In genomic region chrX:17543324-17543723, dm6 we compare ENCODE assay signal across 4 fruit fly cellular contexts.
A peak's percentile ranks its signal among the peaks of the same experiment; 100 is the strongest.
TF ChIP-seq lines count a peak whose summit lies in the region.

No protein-coding gene starts in this region.

- no peak for TF ChIP-seq CTCF in whole organism, embryonic (GFP tag; optimal IDR thresholded peaks at IDR 0.05; lab: Kevin White, UChicago)

TF ChIP-seq in whole organism, embryonic, 481 proteins besides CTCF, POLR2A, EP300 and RAD21:
- TF ChIP-seq danr (GFP tag; IDR thresholded peaks at IDR 0.05; lab: Robert Waterston, UW) (no peak), lbe (GFP tag; optimal IDR thresholded peaks at IDR 0.05; lab: Kevin White, UChicago) (peak; percentile 7), CG11456 (GFP tag; IDR thresholded peaks at IDR 0.05; lab: Robert Waterston, UW) (no peak), Drgx (GFP tag; IDR thresholded peaks at IDR 0.05; lab: Robert Waterston, UW) (peak; percentile 70), tin (GFP tag; optimal IDR thresholded peaks at IDR 0.05; lab: Kevin White, UChicago) (no peak), nom (GFP tag; optimal IDR thresholded peaks at IDR 0.05; lab: Kevin White, UChicago) (peak; percentile 10), zen2 (GFP tag; IDR thresholded peaks at IDR 0.05; lab: Robert Waterston, UW; ENCODE audit: partially characterized antibody) (no peak), zen (tag; optimal IDR thresholded peaks at IDR 0.05; lab: Kevin White, UChicago) (no peak), nerfin-2 (GFP tag; IDR thresholded peaks at IDR 0.05; lab: Robert Waterston, UW; ENCODE audit: partially characterized antibody) (no peak), CG17359 (tag; optimal IDR thresholded peaks at IDR 0.05; lab: Kevin White, UChicago) (no peak), bsh (GFP tag; optimal IDR thresholded peaks at IDR 0.05; lab: Kevin White, UChicago) (peak in 1 of 2 experiments; percentile 37), MTF-1 (GFP tag; optimal IDR thresholded peaks at IDR 0.05; lab: Kevin White, UChicago; ENCODE audit: borderline replicate concordance) (no peak), B-H2 (GFP tag; optimal IDR thresholded peaks at IDR 0.05; lab: Kevin White, UChicago) (no peak), otp (GFP tag; IDR thresholded peaks at IDR 0.05; lab: Robert Waterston, UW) (no peak)

TF ChIP-seq in whole organism, prepupa, 60 proteins besides CTCF, POLR2A, EP300 and RAD21 (continues in another document):
- TF ChIP-seq cyc (GFP tag; optimal IDR thresholded peaks at IDR 0.05; lab: Kevin White, UChicago), result peak; percentile 68
- no peak for TF ChIP-seq CG11294 (GFP tag; IDR thresholded peaks at IDR 0.05; lab: Robert Waterston, UW)
- peak; percentile 54 for TF ChIP-seq CG16779 (tag; optimal IDR thresholded peaks at IDR 0.05; lab: Kevin White, UChicago)
- peak; percentile 62 for TF ChIP-seq CG6808 (GFP tag; optimal IDR thresholded peaks at IDR 0.05; lab: Kevin White, UChicago)
- TF ChIP-seq svp (GFP tag; lab: Kevin White, UChicago), result peak; percentile 83
- TF ChIP-seq eg (GFP tag; IDR thresholded peaks at IDR 0.05; lab: Robert Waterston, UW), result peak; percentile 59; the same call in 2 of the 3 replicates
- TF ChIP-seq Ets21C (GFP tag; optimal IDR thresholded peaks at IDR 0.05; lab: Kevin White, UChicago), result peak; percentile 65
- TF ChIP-seq CG1621 (tag; optimal IDR thresholded peaks at IDR 0.05; lab: Kevin White, UChicago), result peak; percentile 73
- peak; percentile 79 for TF ChIP-seq OdsH (GFP tag; optimal IDR thresholded peaks at IDR 0.05; lab: Kevin White, UChicago)
- peak; percentile 62 for TF ChIP-seq CG8632 (GFP tag; optimal IDR thresholded peaks at IDR 0.05; lab: Kevin White, UChicago)
- TF ChIP-seq CG6276 (GFP tag; optimal IDR thresholded peaks at IDR 0.05; lab: Kevin White, UChicago), result peak; percentile 68
- TF ChIP-seq CG32006 (GFP tag; optimal IDR thresholded peaks at IDR 0.05; lab: Kevin White, UChicago), result peak; percentile 70
- TF ChIP-seq fd59A (GFP tag; optimal IDR thresholded peaks at IDR 0.05; lab: Kevin White, UChicago), result peak; percentile 71
- TF ChIP-seq CG11902 (GFP tag; optimal IDR thresholded peaks at IDR 0.05; lab: Kevin White, UChicago), result peak; percentile 36
- peak; percentile 74 for TF ChIP-seq pdm3 (GFP tag; optimal IDR thresholded peaks at IDR 0.05; lab: Kevin White, UChicago)
- peak; percentile 70 for TF ChIP-seq Eip75B (GFP tag; optimal IDR thresholded peaks at IDR 0.05; lab: Kevin White, UChicago)
- TF ChIP-seq spab (GFP tag; optimal IDR thresholded peaks at IDR 0.05; lab: Kevin White, UChicago), result peak; percentile 58
- peak; percentile 63 for TF ChIP-seq Lpt (GFP tag; optimal IDR thresholded peaks at IDR 0.05; lab: Kevin White, UChicago)
- TF ChIP-seq net (GFP tag; optimal IDR thresholded peaks at IDR 0.05; lab: Kevin White, UChicago), result peak; percentile 59
- TF ChIP-seq Hr39 (GFP tag; optimal IDR thresholded peaks at IDR 0.05; lab: Kevin White, UChicago), result peak; percentile 75
- TF ChIP-seq CG3919 (GFP tag; optimal IDR thresholded peaks at IDR 0.05; lab: Kevin White, UChicago), result peak; percentile 79
- peak; percentile 64 for TF ChIP-seq lz (GFP tag; optimal IDR thresholded peaks at IDR 0.05; lab: Kevin White, UChicago)
- TF ChIP-seq Eip93F (GFP tag; optimal IDR thresholded peaks at IDR 0.05; lab: Kevin White, UChicago), result no peak
- TF ChIP-seq dac (GFP tag; optimal IDR thresholded peaks at IDR 0.05; lab: Kevin White, UChicago), result peak; percentile 14
- TF ChIP-seq Gug (GFP tag; IDR thresholded peaks at IDR 0.05; lab: Robert Waterston, UW), result peak; percentile 72
- peak; percentile 65 for TF ChIP-seq acj6 (GFP tag; optimal IDR thresholded peaks at IDR 0.05; lab: Kevin White, UChicago)

TF ChIP-seq in whole organism, pupa, 21 proteins besides CTCF, POLR2A, EP300 and RAD21:
- TF ChIP-seq Snoo (tag; optimal IDR thresholded peaks at IDR 0.05; lab: Kevin White, UChicago), result peak; percentile 45
- TF ChIP-seq CG8159 (tag; optimal IDR thresholded peaks at IDR 0.05; lab: Kevin White, UChicago), result peak; percentile 79
- TF ChIP-seq CG15710 (tag; optimal IDR thresholded peaks at IDR 0.05; lab: Kevin White, UChicago), result peak; percentile 79
- TF ChIP-seq CG34367 (tag; optimal IDR thresholded peaks at IDR 0.05; lab: Kevin White, UChicago), result peak; percentile 87
- no peak for TF ChIP-seq EcR (GFP tag; optimal IDR thresholded peaks at IDR 0.05; lab: Kevin White, UChicago)
- TF ChIP-seq D1 (tag; optimal IDR thresholded peaks at IDR 0.05; lab: Kevin White, UChicago), result no peak
- TF ChIP-seq CG9948 (tag; optimal IDR thresholded peaks at IDR 0.05; lab: Kevin White, UChicago), result peak; percentile 78
- TF ChIP-seq CG12605 (GFP tag; IDR thresholded peaks at IDR 0.05; lab: Robert Waterston, UW), result peak; percentile 63
- TF ChIP-seq CG8301 (tag; optimal IDR thresholded peaks at IDR 0.05; lab: Kevin White, UChicago), result peak; percentile 73
- peak; percentile 52 for TF ChIP-seq rn (GFP tag; IDR thresholded peaks at IDR 0.05; lab: Robert Waterston, UW)
- TF ChIP-seq CG32121 (GFP tag; IDR thresholded peaks at IDR 0.05; lab: Robert Waterston, UW), result peak; percentile 44; the same call in 1 of the 2 replicates
- TF ChIP-seq CG10348 (GFP tag; IDR thresholded peaks at IDR 0.05; lab: Robert Waterston, UW), result no peak
- peak; percentile 76 for TF ChIP-seq CG4496 (GFP tag; IDR thresholded peaks at IDR 0.05; lab: Robert Waterston, UW)
- TF ChIP-seq CG17806 (tag; optimal IDR thresholded peaks at IDR 0.05; lab: Kevin White, UChicago), result peak; percentile 80
- TF ChIP-seq Pif1A (GFP tag; optimal IDR thresholded peaks at IDR 0.05; lab: Kevin White, UChicago), result peak; percentile 68
- TF ChIP-seq Ets98B (GFP tag; IDR thresholded peaks at IDR 0.05; lab: Robert Waterston, UW), result peak; percentile 75
- peak; percentile 41 for TF ChIP-seq Pif1B (GFP tag; optimal IDR thresholded peaks at IDR 0.05; lab: Kevin White, UChicago)
- peak; percentile 78 for TF ChIP-seq CG14655 (GFP tag; optimal IDR thresholded peaks at IDR 0.05; lab: Kevin White, UChicago)
- TF ChIP-seq fd96Ca (GFP tag; IDR thresholded peaks at IDR 0.05; lab: Robert Waterston, UW), result peak; percentile 58; the same call in 2 of the 3 replicates
- TF ChIP-seq CG13204 (GFP tag; optimal IDR thresholded peaks at IDR 0.05; lab: Kevin White, UChicago), result peak; percentile 30
- TF ChIP-seq gl (tag; optimal IDR thresholded peaks at IDR 0.05; lab: Kevin White, UChicago), result peak; percentile 17
TF ChIP-seq in whole organism, pupa: peak in this region for 18.

TF ChIP-seq in whole organism, wandering third instar larva, 38 proteins besides CTCF, POLR2A, EP300 and RAD21:
- TF ChIP-seq Vsx2 (GFP tag; optimal IDR thresholded peaks at IDR 0.05; lab: Kevin White, UChicago; ENCODE audit: partially characterized antibody) (no peak), Sp1 (GFP tag; optimal IDR thresholded peaks at IDR 0.05; lab: Kevin White, UChicago) (peak; percentile 62), Abd-B (GFP tag; optimal IDR thresholded peaks at IDR 0.05; lab: Kevin White, UChicago) (no peak), HLH106 (tag; optimal IDR thresholded peaks at IDR 0.05; lab: Kevin White, UChicago) (peak; percentile 57), rgr (GFP tag; optimal IDR thresholded peaks at IDR 0.05; lab: Kevin White, UChicago) (peak; percentile 36), Myc (optimal IDR thresholded peaks at IDR 0.05; lab: Kevin White, UChicago) (no peak), foxo (GFP tag; optimal IDR thresholded peaks at IDR 0.05; lab: Kevin White, UChicago) (peak in 1 of 2 experiments; percentile 46), Rel (GFP tag; optimal IDR thresholded peaks at IDR 0.05; lab: Kevin White, UChicago) (no peak), Rel (tag; optimal IDR thresholded peaks at IDR 0.05; lab: Kevin White, UChicago) (no peak), ey (GFP tag; optimal IDR thresholded peaks at IDR 0.05; lab: Kevin White, UChicago) (peak; percentile 44), dmrt93B (GFP tag; optimal IDR thresholded peaks at IDR 0.05; lab: Kevin White, UChicago) (peak; percentile 36), fru (GFP tag; optimal IDR thresholded peaks at IDR 0.05; lab: Kevin White, UChicago) (peak; percentile 67), CG9705 (GFP tag; optimal IDR thresholded peaks at IDR 0.05; lab: Kevin White, UChicago) (no peak), br (GFP tag; optimal IDR thresholded peaks at IDR 0.05; lab: Kevin White, UChicago) (peak; percentile 64), Hnf4 (GFP tag; optimal IDR thresholded peaks at IDR 0.05; lab: Kevin White, UChicago) (peak; percentile 56), psq (GFP tag; optimal IDR thresholded peaks at IDR 0.05; lab: Kevin White, UChicago) (peak; percentile 34), Hr78 (GFP tag; optimal IDR thresholded peaks at IDR 0.05; lab: Kevin White, UChicago) (no peak), woc (GFP tag; optimal IDR thresholded peaks at IDR 0.05; lab: Kevin White, UChicago) (peak; percentile 1), h (GFP tag; optimal IDR thresholded peaks at IDR 0.05; lab: Kevin White, UChicago) (peak; percentile 63), OdsH (GFP tag; optimal IDR thresholded peaks at IDR 0.05; lab: Kevin White, UChicago) (peak; percentile 17)
TF ChIP-seq in whole organism, wandering third instar larva: peak in this region for 13.

Comparison
In these comparisons a context has a peak if more than half of its experiments do, and no peak if none do; other contexts are left out.
1. Of the 7 proteins assayed by ChIP-seq in both whole organism, embryonic and whole organism, prepupa: peak only in whole organism, embryonic: none; only in whole organism, prepupa: Blimp-1, CG16779, CG6854, Gug, Hr39, Lpt and 1 more; in both: none; in neither: 0.